Worm (Caenorhabditis elegans) whole organism, young adult: ENCODE data around the gene F20G2.6.

Source experiments
- F52B5.7 ChIP-seq: sonication (generic microtip); optimal IDR thresholded peaks from 2 replicates; lab custom pipeline; 2016; ENCODE audit warnings: mild to moderate bottlenecking, missing genetic modification characterization, missing compliant biosample characterization
- lin-35 ChIP-seq, 3 experiments: fragments of 150-350 bp in 2 of 3; sonication (generic microtip) in 1 of 3; optimal IDR thresholded peaks; 2 replicates each; lab custom pipeline; 2014 to 2018; ENCODE audit warnings: missing biosample characterization in 3 of 3, missing genetic modification characterization in 3 of 3, missing genetic modification reagents in 3 of 3

- TF ChIP-seq lin-35 (GFP tag; optimal IDR thresholded peaks at IDR 0.05; lab: Kevin White, UChicago) (no peak), F52B5.7 (tag; lab: Kevin White, UChicago) (no peak)
Observed at ce11 chrV:13762426-13763127, at the start of gene F20G2.6.
